Worm (Caenorhabditis elegans) whole organism, early embryonic: ENCODE results near the gene kqt-2.

Source experiments
- B0310.2 ChIP-seq: sonication (generic microtip); optimal IDR thresholded peaks from 2 replicates; lab custom pipeline; 2016; ENCODE audit warnings: mild to moderate bottlenecking, missing genetic modification characterization, missing compliant biosample characterization
- F13C5.2 ChIP-seq: sonication (generic microtip); optimal IDR thresholded peaks from 2 replicates; lab custom pipeline; 2017; ENCODE audit warnings: mild to moderate bottlenecking, missing genetic modification characterization, inconsistent platforms, missing compliant biosample characterization
- aly-1 ChIP-seq: sonication (generic microtip); optimal IDR thresholded peaks from 2 replicates; lab custom pipeline; 2016; ENCODE audit warnings: missing genetic modification characterization, missing compliant biosample characterization
- ama-1 ChIP-seq: fragments of 150-350 bp; optimal IDR thresholded peaks from 2 replicates; lab custom pipeline; 2014
- ceh-13 ChIP-seq: fragments of 200-800 bp; sonication (Bioruptor generic); optimal IDR thresholded peaks from 2 replicates; lab custom pipeline; 2018; ENCODE audit warnings: mild to moderate bottlenecking, missing genetic modification characterization, missing compliant biosample characterization
- ceh-36 ChIP-seq: sonication (generic microtip); optimal IDR thresholded peaks from 2 replicates; lab custom pipeline; 2016; ENCODE audit warnings: missing genetic modification characterization, inconsistent platforms, missing compliant biosample characterization
- ets-7 ChIP-seq: sonication (generic microtip); optimal IDR thresholded peaks from 2 replicates; lab custom pipeline; 2016; ENCODE audit warnings: missing genotype, missing genetic modification characterization, missing compliant biosample characterization
- flt-1 ChIP-seq: fragments of 200-800 bp; sonication (Bioruptor generic); IDR thresholded peaks from 2 replicates; pipeline ENCODE4 v1.3.6; 2022; ENCODE audit warnings: missing genetic modification characterization, missing compliant biosample characterization
- hmbx-1 ChIP-seq: sonication (generic microtip); optimal IDR thresholded peaks from 2 replicates; lab custom pipeline; 2016; ENCODE audit warnings: mild to moderate bottlenecking, missing genetic modification characterization, missing compliant biosample characterization
- hmg-4 ChIP-seq: fragments of 200-800 bp; sonication (Bioruptor generic); optimal IDR thresholded peaks from 2 replicates; lab custom pipeline; 2018; ENCODE audit warnings: mild to moderate bottlenecking, missing genetic modification characterization, missing compliant biosample characterization
- hnd-1 ChIP-seq: sonication (generic microtip); optimal IDR thresholded peaks from 2 replicates; lab custom pipeline; 2016; ENCODE audit warnings: missing genetic modification characterization, missing compliant biosample characterization
- pes-1 ChIP-seq: fragments of 200-800 bp; sonication (Bioruptor generic); IDR thresholded peaks from 2 replicates; pipeline ENCODE4 v1.3.6; 2022; ENCODE audit warnings: missing genetic modification reagents, missing genetic modification characterization, missing compliant biosample characterization
- scrt-1 ChIP-seq: fragments of 200-800 bp; sonication (Bioruptor generic); IDR thresholded peaks from 2 replicates; pipeline ENCODE4 v1.3.6; 2022; ENCODE audit warnings: missing genetic modification characterization, missing compliant biosample characterization
- sea-1 ChIP-seq: fragments of 200-800 bp; sonication (Bioruptor generic); conservative IDR thresholded peaks from 2 replicates; pipeline ENCODE4 v1.3.6; 2022; ENCODE audit warnings: missing genetic modification characterization, missing compliant biosample characterization
- tbx-11 ChIP-seq: fragments of 200-800 bp; sonication (Bioruptor generic); IDR thresholded peaks from 2 replicates; pipeline ENCODE4 v1.3.6; 2022; ENCODE audit warnings: missing genetic modification characterization, missing compliant biosample characterization
- tbx-37 ChIP-seq: fragments of 200-800 bp; sonication (Bioruptor generic); conservative IDR thresholded peaks from 2 replicates; pipeline ENCODE4 v1.3.6; 2022; ENCODE audit warnings: missing genetic modification reagents, missing genetic modification characterization, missing compliant biosample characterization
- tra-4 ChIP-seq: sonication (generic microtip); optimal IDR thresholded peaks from 2 replicates; lab custom pipeline; 2017; ENCODE audit warnings: missing genetic modification characterization, missing compliant biosample characterization

The kqt-2 gene

ce11 chrX:8255433-8255832, 9.3 kb upstream of the kqt-2 start:
- TF ChIP-seq scrt-1 (GFP tag; lab: Robert Waterston, UW): no peak

ce11 chrX:8252293-8252692, 6.1 kb upstream of the kqt-2 start, which contains the start of gene M60.6:
Gene M60.6 (minus strand): TSS chrX:8252458.
- TF ChIP-seq hnd-1 (tag; lab: Kevin White, UChicago): no peak
- no peak for TF ChIP-seq ama-1 (lab: Kevin White, UChicago)
- no peak for TF ChIP-seq aly-1
- no peak for TF ChIP-seq hmbx-1
- no peak for TF ChIP-seq tbx-37 (GFP tag; lab: Robert Waterston, UW)
- TF ChIP-seq B0310.2 (tag; lab: Kevin White, UChicago): no peak
- TF ChIP-seq F13C5.2 (tag; lab: Kevin White, UChicago): peak; percentile 35

- TF ChIP-seq hnd-1 (tag; lab: Kevin White, UChicago): no peak
- no peak for TF ChIP-seq sea-1 (GFP tag; lab: Robert Waterston, UW)
- no peak for TF ChIP-seq tbx-11 (GFP tag; lab: Robert Waterston, UW)
- no peak for TF ChIP-seq B0310.2 (tag; lab: Kevin White, UChicago)
- no peak for TF ChIP-seq flt-1 (GFP tag; lab: Robert Waterston, UW)
- no peak for TF ChIP-seq aly-1
- no peak for TF ChIP-seq ceh-36
- no peak for TF ChIP-seq tra-4 (tag; lab: Kevin White, UChicago)
- TF ChIP-seq ets-7: no peak
- TF ChIP-seq F13C5.2 (tag; lab: Kevin White, UChicago): no peak
- TF ChIP-seq hmbx-1: no peak
- no peak for TF ChIP-seq hmg-4 (GFP tag; lab: Kevin White, UChicago)
- no peak for TF ChIP-seq tbx-37 (GFP tag; lab: Robert Waterston, UW)
- TF ChIP-seq pes-1 (GFP tag; lab: Robert Waterston, UW): no peak
- TF ChIP-seq ceh-13 (GFP tag; lab: Kevin White, UChicago): no peak
- TF ChIP-seq scrt-1 (GFP tag; lab: Robert Waterston, UW): no peak
- TF ChIP-seq ama-1 (lab: Kevin White, UChicago): no peak
Measured at ce11 chrX:8247088-8247487, 919 bp upstream of the kqt-2 start.

ce11 chrX:8243116-8243515, 3.1 kb downstream of the kqt-2 start:
- TF ChIP-seq sea-1 (GFP tag; lab: Robert Waterston, UW) (no peak), pes-1 (GFP tag; lab: Robert Waterston, UW) (no peak), hmg-4 (GFP tag; lab: Kevin White, UChicago) (no peak), ceh-36 (no peak), scrt-1 (GFP tag; lab: Robert Waterston, UW) (no peak), tbx-11 (GFP tag; lab: Robert Waterston, UW) (no peak), tra-4 (tag; lab: Kevin White, UChicago) (no peak), B0310.2 (tag; lab: Kevin White, UChicago) (no peak), ets-7 (no peak), hnd-1 (tag; lab: Kevin White, UChicago) (no peak), tbx-37 (GFP tag; lab: Robert Waterston, UW) (no peak), hmbx-1 (no peak), aly-1 (no peak)

- no peak for TF ChIP-seq flt-1 (GFP tag; lab: Robert Waterston, UW)
- no peak for TF ChIP-seq hnd-1 (tag; lab: Kevin White, UChicago)
- no peak for TF ChIP-seq tbx-37 (GFP tag; lab: Robert Waterston, UW)
- TF ChIP-seq aly-1: no peak
- TF ChIP-seq ets-7: no peak
- TF ChIP-seq F13C5.2 (tag; lab: Kevin White, UChicago): no peak
- TF ChIP-seq ceh-36: no peak
- no peak for TF ChIP-seq pes-1 (GFP tag; lab: Robert Waterston, UW)
- no peak for TF ChIP-seq ceh-13 (GFP tag; lab: Kevin White, UChicago)
- TF ChIP-seq hmbx-1: no peak
- TF ChIP-seq scrt-1 (GFP tag; lab: Robert Waterston, UW): no peak
- no peak for TF ChIP-seq hmg-4 (GFP tag; lab: Kevin White, UChicago)
- TF ChIP-seq tra-4 (tag; lab: Kevin White, UChicago): no peak
- TF ChIP-seq ama-1 (lab: Kevin White, UChicago): no peak
- TF ChIP-seq B0310.2 (tag; lab: Kevin White, UChicago): no peak
- TF ChIP-seq tbx-11 (GFP tag; lab: Robert Waterston, UW): no peak
- no peak for TF ChIP-seq sea-1 (GFP tag; lab: Robert Waterston, UW)
Measured at ce11 chrX:8241906-8242305, 4.3 kb downstream of the kqt-2 start, which contains the start of gene endu-2. Gene endu-2 (plus strand): TSS chrX:8242301.

- TF ChIP-seq ceh-13 (GFP tag; lab: Kevin White, UChicago) (no peak), hmbx-1 (no peak), hmg-4 (GFP tag; lab: Kevin White, UChicago) (no peak), tbx-11 (GFP tag; lab: Robert Waterston, UW) (no peak), hnd-1 (tag; lab: Kevin White, UChicago) (no peak), B0310.2 (tag; lab: Kevin White, UChicago) (no peak), F13C5.2 (tag; lab: Kevin White, UChicago) (no peak)
Measured at ce11 chrX:8238639-8239055, 7.5 kb downstream of the kqt-2 start.

- TF ChIP-seq tbx-11 (GFP tag; lab: Robert Waterston, UW) (no peak), hmg-4 (GFP tag; lab: Kevin White, UChicago) (no peak), pes-1 (GFP tag; lab: Robert Waterston, UW) (no peak), flt-1 (GFP tag; lab: Robert Waterston, UW) (no peak), hnd-1 (tag; lab: Kevin White, UChicago) (no peak), ama-1 (lab: Kevin White, UChicago) (no peak), F13C5.2 (tag; lab: Kevin White, UChicago) (no peak), ceh-13 (GFP tag; lab: Kevin White, UChicago) (no peak), ets-7 (no peak)
Measured at ce11 chrX:8236515-8236914, 9.7 kb downstream of the kqt-2 start.

- no peak for TF ChIP-seq pes-1 (GFP tag; lab: Robert Waterston, UW)
- TF ChIP-seq ama-1 (lab: Kevin White, UChicago): no peak
- no peak for TF ChIP-seq flt-1 (GFP tag; lab: Robert Waterston, UW)
- no peak for TF ChIP-seq B0310.2 (tag; lab: Kevin White, UChicago)
- TF ChIP-seq hmbx-1: no peak
- no peak for TF ChIP-seq ets-7
- no peak for TF ChIP-seq F13C5.2 (tag; lab: Kevin White, UChicago)
- TF ChIP-seq scrt-1 (GFP tag; lab: Robert Waterston, UW): no peak
- no peak for TF ChIP-seq tbx-37 (GFP tag; lab: Robert Waterston, UW)
- TF ChIP-seq ceh-13 (GFP tag; lab: Kevin White, UChicago): no peak
Measured at ce11 chrX:8235994-8236393, 10.2 kb downstream of the kqt-2 start, which contains the start of gene M60.4. Gene M60.4 (minus strand): TSS chrX:8236314.
